Worm (Caenorhabditis elegans): ENCODE data around the gene F14D7.3.

DNA sequence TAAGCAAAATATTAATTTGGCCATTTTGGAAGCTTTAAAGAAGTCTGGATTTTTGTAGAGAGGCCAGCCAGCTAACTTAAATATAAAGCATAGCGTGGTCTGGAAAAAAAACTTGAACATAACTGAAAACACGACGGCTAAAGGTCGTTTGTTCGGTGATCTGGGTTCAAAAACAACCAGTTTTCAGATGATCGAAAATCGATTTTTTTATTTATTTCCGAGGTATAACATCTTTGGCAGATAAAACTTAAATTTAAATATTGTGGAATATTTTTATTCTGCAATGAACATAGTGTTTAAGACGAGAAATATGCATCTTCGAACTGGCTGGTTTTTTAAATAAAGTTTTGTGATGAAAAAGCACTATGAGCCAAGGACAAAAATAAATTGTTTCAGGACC is 28.0 kb upstream of the F14D7.3 start, which contains the start of gene F40G12.4:
- TF ChIP-seq mdl-1 (tag; optimal IDR thresholded peaks at IDR 0.05) (no peak), ces-1 (GFP tag; optimal IDR thresholded peaks at IDR 0.05) (no peak)

Data from whole organism, L1 larva.